Worm (Caenorhabditis elegans) whole organism, L2 larva: Measurements from ENCODE around the gene cut-1.

Experiments used
- alr-1 ChIP-seq: fragments of 150-350 bp; optimal IDR thresholded peaks from 2 replicates; lab custom pipeline; 2014; ENCODE audit warnings: missing biosample characterization, missing genetic modification characterization
- ceh-82 ChIP-seq: fragments of 150-350 bp; optimal IDR thresholded peaks from 2 replicates; lab custom pipeline; 2014; ENCODE audit warnings: missing biosample characterization, missing genetic modification characterization
- lin-13 ChIP-seq: fragments of 150-350 bp; optimal IDR thresholded peaks from 2 replicates; lab custom pipeline; 2014; ENCODE audit warnings: missing biosample characterization, missing genetic modification reagents, missing genetic modification characterization
- mdl-1 ChIP-seq, 2 experiments: fragments of 150-350 bp in 1 of 2; sonication (generic microtip) in 1 of 2; optimal IDR thresholded peaks; 2 replicates each; lab custom pipeline; 2017; ENCODE audit warnings: missing biosample characterization in 2 of 2, missing genetic modification characterization in 2 of 2
- nhr-12 ChIP-seq: fragments of 150-350 bp; optimal IDR thresholded peaks from 2 replicates; lab custom pipeline; 2014; ENCODE audit warnings: missing biosample characterization, missing genetic modification characterization
- nhr-129 ChIP-seq: fragments of 150-350 bp; optimal IDR thresholded peaks from 2 replicates; lab custom pipeline; 2014; ENCODE audit warnings: missing biosample characterization, missing genetic modification characterization
- unc-62 ChIP-seq: fragments of 150-350 bp; optimal IDR thresholded peaks from 2 replicates; lab custom pipeline; 2014; ENCODE audit warnings: missing biosample characterization, missing genetic modification reagents, missing genetic modification characterization
- ztf-11 ChIP-seq: sonication (generic microtip); optimal IDR thresholded peaks from 2 replicates; lab custom pipeline; 2017; ENCODE audit warnings: missing biosample characterization, missing genetic modification characterization

- TF ChIP-seq lin-13 (GFP tag; lab: Kevin White, UChicago) (no peak), ceh-82 (tag; lab: Kevin White, UChicago) (no peak), nhr-129 (tag; lab: Kevin White, UChicago) (no peak), alr-1 (tag; lab: Kevin White, UChicago) (no peak), ztf-11 (no peak), mdl-1 (tag; optimal IDR thresholded peaks at IDR 0.05; lab: Kevin White, UChicago) (no peak), unc-62 (no peak), nhr-12 (tag; lab: Kevin White, UChicago) (no peak)
These were observed 34.2 kb upstream of the cut-1 start, which contains the start of gene cox-15 for ce11 chrII:11234751-11235150.
